Worm (Caenorhabditis elegans) whole organism, L2 larva: ENCODE results near the gene Y51B9A.5.

Experiments
- blmp-1 ChIP-seq: sonication (generic microtip); optimal IDR thresholded peaks from 2 replicates; lab custom pipeline; 2017; ENCODE audit warnings: missing genetic modification characterization, mild to moderate bottlenecking, missing compliant biosample characterization, antibody characterized with exemption, moderate library complexity; ENCODE audit not compliant: insufficient read depth
- elt-3 ChIP-seq: sonication (generic microtip); optimal IDR thresholded peaks from 2 replicates; lab custom pipeline; 2017; ENCODE audit warnings: missing biosample characterization, missing genetic modification characterization
- lin-13 ChIP-seq: fragments of 150-350 bp; optimal IDR thresholded peaks from 2 replicates; lab custom pipeline; 2014; ENCODE audit warnings: missing biosample characterization, missing genetic modification reagents, missing genetic modification characterization
- nhr-23 ChIP-seq: fragments of 150-350 bp; optimal IDR thresholded peaks from 2 replicates; lab custom pipeline; 2014; ENCODE audit warnings: missing biosample characterization, missing genetic modification reagents, missing genetic modification characterization
- nhr-77 ChIP-seq: fragments of 150-350 bp; optimal IDR thresholded peaks from 2 replicates; lab custom pipeline; 2014; ENCODE audit warnings: missing biosample characterization, missing genetic modification characterization
- snpc-4 ChIP-seq: fragments of 150-350 bp; optimal IDR thresholded peaks from 2 replicates; lab custom pipeline; 2014; ENCODE audit warnings: missing biosample characterization, missing genetic modification characterization
- unc-55 ChIP-seq: fragments of 150-350 bp; sonication (generic microtip); optimal IDR thresholded peaks from 3 replicates; lab custom pipeline; 2014; ENCODE audit warnings: missing biosample characterization, missing genetic modification reagents, missing genetic modification characterization

DNA sequence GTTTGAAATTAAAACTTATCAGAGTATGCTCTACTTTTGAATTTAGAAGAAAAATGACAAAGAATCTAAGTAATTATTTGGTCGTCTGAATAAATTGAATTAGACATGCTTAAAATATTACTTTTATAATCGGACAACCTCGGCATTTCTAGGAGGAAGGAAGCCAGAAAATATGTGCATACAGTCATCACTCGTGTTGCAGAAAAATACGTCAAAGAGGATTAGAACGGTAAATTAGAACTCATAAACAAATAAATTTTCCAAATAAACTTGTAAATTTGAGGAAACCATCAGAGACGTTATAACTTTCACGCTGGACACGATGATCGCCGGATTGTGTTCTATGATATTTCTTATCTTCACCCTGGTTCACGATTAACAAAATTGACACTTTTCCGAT is 50.4 kb downstream of the Y51B9A.5 start, which contains the start of gene chil-19:
- no peak for TF ChIP-seq nhr-77
- no peak for TF ChIP-seq nhr-23
- TF ChIP-seq unc-55 (GFP tag; lab: Kevin White, UChicago): no peak
- TF ChIP-seq blmp-1 (tag; lab: Kevin White, UChicago): no peak
- TF ChIP-seq snpc-4 (tag; lab: Kevin White, UChicago): no peak
- no peak for TF ChIP-seq lin-13 (GFP tag; lab: Kevin White, UChicago)
- TF ChIP-seq elt-3 (tag; lab: Kevin White, UChicago): no peak
